Worm (Caenorhabditis elegans) whole organism, late embryonic: ENCODE data around the gene Y53G8AM.7.

ENCODE experiments used
- ahr-1 ChIP-seq: sonication (generic microtip); optimal IDR thresholded peaks from 2 replicates; lab custom pipeline; 2016; ENCODE audit warnings: missing genetic modification characterization, missing compliant biosample characterization
- ceh-22 ChIP-seq: sonication (generic microtip); optimal IDR thresholded peaks from 2 replicates; lab custom pipeline; 2017; ENCODE audit warnings: missing biosample characterization, missing genetic modification characterization
- ceh-30 ChIP-seq: fragments of 150-350 bp; optimal IDR thresholded peaks from 2 replicates; lab custom pipeline; 2014; ENCODE audit warnings: missing biosample characterization, missing genetic modification characterization
- che-1 ChIP-seq: sonication (generic microtip); optimal IDR thresholded peaks from 2 replicates; lab custom pipeline; 2016; ENCODE audit warnings: mild to moderate bottlenecking, missing genetic modification characterization, missing compliant biosample characterization
- ets-4 ChIP-seq: sonication (generic microtip); optimal IDR thresholded peaks from 2 replicates; lab custom pipeline; 2016; ENCODE audit warnings: missing genetic modification characterization, missing compliant biosample characterization
- fkh-10 ChIP-seq: fragments of 150-350 bp; optimal IDR thresholded peaks from 2 replicates; lab custom pipeline; 2014; ENCODE audit warnings: missing biosample characterization, missing genetic modification reagents, missing genetic modification characterization
- hlh-15 ChIP-seq: sonication (generic microtip); optimal IDR thresholded peaks from 2 replicates; lab custom pipeline; 2016; ENCODE audit warnings: missing genetic modification characterization, missing compliant biosample characterization
- lin-11 ChIP-seq: fragments of 200-800 bp; sonication (Bioruptor generic); optimal IDR thresholded peaks from 2 replicates; lab custom pipeline; 2018; ENCODE audit warnings: mild to moderate bottlenecking, missing genetic modification characterization, missing compliant biosample characterization
- mec-3 ChIP-seq: sonication (generic microtip); optimal IDR thresholded peaks from 2 replicates; lab custom pipeline; 2016; ENCODE audit warnings: borderline replicate concordance, missing genetic modification characterization, missing compliant biosample characterization
- nhr-232 ChIP-seq: sonication (generic microtip); optimal IDR thresholded peaks from 2 replicates; lab custom pipeline; 2016; ENCODE audit warnings: missing genetic modification characterization, missing compliant biosample characterization
- pag-3 ChIP-seq: sonication (generic microtip); optimal IDR thresholded peaks from 2 replicates; lab custom pipeline; 2016; ENCODE audit warnings: missing compliant biosample characterization, missing genetic modification characterization, borderline replicate concordance
- unc-42 ChIP-seq: sonication (generic microtip); optimal IDR thresholded peaks from 2 replicates; lab custom pipeline; 2016; ENCODE audit warnings: missing genotype, missing genetic modification characterization, missing compliant biosample characterization

DNA sequence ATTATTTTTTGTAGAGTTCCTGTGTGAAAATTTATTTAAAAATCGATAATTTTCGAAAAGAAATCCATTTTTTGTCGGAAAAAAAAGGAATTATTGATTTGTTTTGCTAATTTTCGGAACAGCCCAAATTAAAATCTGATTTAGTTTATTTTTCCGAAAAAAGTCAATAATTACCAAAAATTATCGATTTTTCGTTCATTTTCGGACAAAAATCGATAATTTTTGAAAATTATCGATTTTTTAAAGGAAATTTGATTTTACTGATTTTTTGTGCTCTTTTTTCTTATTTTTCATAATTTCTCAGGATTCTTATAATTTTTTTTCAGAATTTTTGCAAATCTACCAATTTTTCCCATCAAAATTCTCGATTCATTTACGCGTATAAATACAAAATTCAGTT, 25.1 kb downstream of the Y53G8AM.7 start:
- TF ChIP-seq pag-3, result no peak
- no peak for TF ChIP-seq mec-3 (tag; lab: Kevin White, UChicago)
- TF ChIP-seq ets-4 (tag; lab: Kevin White, UChicago), result no peak
- TF ChIP-seq fkh-10 (GFP tag; lab: Kevin White, UChicago), result no peak
- no peak for TF ChIP-seq che-1 (tag; lab: Kevin White, UChicago)
- TF ChIP-seq unc-42 (tag; lab: Kevin White, UChicago), result no peak
- no peak for TF ChIP-seq hlh-15
- TF ChIP-seq lin-11 (tag; lab: Kevin White, UChicago), result no peak
- TF ChIP-seq nhr-232 (tag; lab: Kevin White, UChicago), result no peak
- TF ChIP-seq ceh-22 (tag; lab: Kevin White, UChicago), result no peak
- TF ChIP-seq ceh-30 (tag; lab: Kevin White, UChicago), result no peak
- TF ChIP-seq ahr-1, result no peak
